Worm (Caenorhabditis elegans) whole organism, young adult: ENCODE results near the gene C39B5.10.

ENCODE experiments used
- C17E4.6 ChIP-seq: fragments of 200-800 bp; sonication (Bioruptor generic); IDR thresholded peaks from 2 replicates; pipeline ENCODE4 v1.3.6; 2022; ENCODE audit warnings: missing genetic modification reagents, missing genetic modification characterization, missing compliant biosample characterization
- ama-1 ChIP-seq, 3 experiments: fragments of 150-350 bp in 1 of 3; sonication (generic microtip) in 2 of 3; optimal IDR thresholded peaks; 2 replicates each; lab custom pipeline; 2014 to 2018; ENCODE audit warnings: missing biosample characterization in 2 of 3, missing genetic modification characterization in 2 of 3, missing genetic modification reagents in 2 of 3
- aptf-3 ChIP-seq: fragments of 200-800 bp; sonication (Bioruptor generic); IDR thresholded peaks from 2 replicates; pipeline ENCODE4 v1.3.6; 2022; ENCODE audit warnings: missing genetic modification characterization, missing compliant biosample characterization
- attf-3 ChIP-seq: fragments of 200-800 bp; sonication (Bioruptor generic); conservative IDR thresholded peaks from 2 replicates; pipeline ENCODE4 v1.3.6; 2022; ENCODE audit warnings: missing genetic modification reagents, missing genetic modification characterization, missing compliant biosample characterization
- egl-18 ChIP-seq: fragments of 200-800 bp; sonication (Bioruptor generic); IDR thresholded peaks from 2 replicates; pipeline ENCODE4 v1.3.6; 2022; ENCODE audit warnings: missing genetic modification reagents, missing genetic modification characterization, missing compliant biosample characterization
- nfya-2 ChIP-seq: fragments of 200-800 bp; sonication (Bioruptor generic); IDR thresholded peaks from 2 replicates; pipeline ENCODE4 v1.3.6; 2022; ENCODE audit warnings: missing genetic modification reagents, missing genetic modification characterization, missing compliant biosample characterization
- sdz-38 ChIP-seq: sonication (generic microtip); optimal IDR thresholded peaks from 2 replicates; lab custom pipeline; 2016; ENCODE audit warnings: missing genotype, missing genetic modification characterization, missing compliant biosample characterization
- zfh-2 ChIP-seq: fragments of 200-800 bp; sonication (Bioruptor generic); conservative IDR thresholded peaks from 2 replicates; pipeline ENCODE4 v1.3.6; 2022; ENCODE audit warnings: missing genetic modification reagents, missing genetic modification characterization, missing compliant biosample characterization
- ztf-18 ChIP-seq: sonication (generic microtip); optimal IDR thresholded peaks from 2 replicates; lab custom pipeline; 2016; ENCODE audit warnings: missing genotype, mild to moderate bottlenecking, missing genetic modification characterization, missing compliant biosample characterization

DNA sequence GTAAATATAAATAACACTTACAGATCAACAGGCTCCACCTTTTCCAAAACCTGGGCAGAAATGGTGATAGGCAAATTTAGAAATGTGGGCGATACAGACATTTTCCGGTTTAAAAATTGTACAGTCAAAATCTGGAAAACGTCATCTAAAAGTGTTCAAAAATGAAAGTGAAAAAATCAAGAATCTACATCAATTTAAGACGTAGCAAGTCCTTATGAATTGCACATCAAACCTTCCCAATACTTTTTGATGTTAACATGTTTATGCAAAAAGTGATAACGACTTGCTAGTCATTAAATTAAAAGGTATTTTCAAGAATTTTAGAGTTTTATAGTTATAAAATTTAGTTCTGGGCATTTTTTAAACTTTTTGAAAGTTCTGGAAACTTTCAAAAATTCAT is 11.9 kb upstream of the C39B5.10 start, which contains the start of gene fbxa-7:
- no peak for TF ChIP-seq ztf-18 (tag; lab: Kevin White, UChicago)
- TF ChIP-seq egl-18 (GFP tag; lab: Robert Waterston, UW) = no peak
- TF ChIP-seq sdz-38 = no peak
- TF ChIP-seq attf-3 (GFP tag; lab: Robert Waterston, UW) = no peak
- TF ChIP-seq ama-1 (optimal IDR thresholded peaks at IDR 0.05; lab: Kevin White, UChicago) = no peak
- no peak for TF ChIP-seq ama-1 (GFP tag; optimal IDR thresholded peaks at IDR 0.05; lab: Kevin White, UChicago)
- no peak for TF ChIP-seq aptf-3 (GFP tag; lab: Robert Waterston, UW)
- no peak for TF ChIP-seq nfya-2 (GFP tag; lab: Robert Waterston, UW)
- no peak for TF ChIP-seq C17E4.6 (GFP tag; lab: Robert Waterston, UW)
- no peak for TF ChIP-seq zfh-2 (GFP tag; lab: Robert Waterston, UW)
